Worm (Caenorhabditis elegans) whole organism, young adult: ENCODE measurements around the gene K10D11.2.
A peak's percentile ranks its signal among the peaks of the same experiment; 100 is the strongest.

ENCODE experiments used
- B0336.3 ChIP-seq: fragments of 200-800 bp; sonication (Bioruptor generic); IDR thresholded peaks from 2 replicates; pipeline ENCODE4 v1.3.6; 2022; ENCODE audit warnings: missing genetic modification characterization, missing compliant biosample characterization
- Y53G8AR.9 ChIP-seq: fragments of 200-800 bp; sonication (Bioruptor generic); conservative IDR thresholded peaks from 2 replicates; pipeline ENCODE4 v1.3.6; 2022; ENCODE audit warnings: missing genetic modification reagents, missing genetic modification characterization, missing compliant biosample characterization
- Y67H2A.10 ChIP-seq: fragments of 200-800 bp; sonication (Bioruptor generic); conservative IDR thresholded peaks from 2 replicates; pipeline ENCODE4 v1.3.6; 2022; ENCODE audit warnings: missing genetic modification reagents, missing genetic modification characterization, missing compliant biosample characterization
- atf-7 ChIP-seq: sonication (generic microtip); optimal IDR thresholded peaks from 2 replicates; lab custom pipeline; 2017; ENCODE audit warnings: mild to moderate bottlenecking, missing genetic modification characterization, missing compliant biosample characterization
- attf-5 ChIP-seq: fragments of 200-800 bp; sonication (Bioruptor generic); optimal IDR thresholded peaks from 2 replicates; lab custom pipeline; 2018; ENCODE audit warnings: mild to moderate bottlenecking, missing genetic modification characterization, missing compliant biosample characterization
- ccch-3 ChIP-seq: fragments of 200-800 bp; sonication (Bioruptor generic); optimal IDR thresholded peaks from 2 replicates; lab custom pipeline; 2018; ENCODE audit warnings: mild to moderate bottlenecking, missing genetic modification characterization, missing compliant biosample characterization
- cebp-1 ChIP-seq, 2 experiments: fragments of 200-800 bp in 1 of 2; sonication (Bioruptor generic) in 1 of 2; sonication (generic microtip) in 1 of 2; IDR thresholded peaks in 1 of 2; optimal IDR thresholded peaks in 1 of 2; 2 replicates each; pipeline versions ENCODE4 v1.3.6 to Lab custom; 2017 to 2022; ENCODE audit warnings: missing compliant biosample characterization in 2 of 2, missing genetic modification characterization in 2 of 2, mild to moderate bottlenecking in 1 of 2, missing genetic modification reagents in 1 of 2, moderate library complexity in 1 of 2
- cebp-2 ChIP-seq: fragments of 200-800 bp; sonication (Bioruptor generic); IDR thresholded peaks from 2 replicates; pipeline ENCODE4 v1.3.6; 2022; ENCODE audit warnings: missing genetic modification characterization, missing compliant biosample characterization
- ceh-27 ChIP-seq: fragments of 200-800 bp; sonication (Bioruptor generic); optimal IDR thresholded peaks from 2 replicates; lab custom pipeline; 2018; ENCODE audit warnings: mild to moderate bottlenecking, missing genetic modification characterization, moderate library complexity, missing compliant biosample characterization
- ceh-58 ChIP-seq: fragments of 200-800 bp; sonication (Bioruptor generic); IDR thresholded peaks from 2 replicates; pipeline ENCODE4 v1.3.6; 2022; ENCODE audit warnings: missing genetic modification characterization, missing compliant biosample characterization
- die-1 ChIP-seq: sonication (generic microtip); optimal IDR thresholded peaks from 2 replicates; lab custom pipeline; 2016; ENCODE audit warnings: missing genotype, mild to moderate bottlenecking, missing genetic modification characterization, missing compliant biosample characterization
- efl-1 ChIP-seq: fragments of 150-350 bp; optimal IDR thresholded peaks from 2 replicates; lab custom pipeline; 2014; ENCODE audit warnings: missing biosample characterization, missing genetic modification reagents, missing genetic modification characterization
- ekl-4 ChIP-seq: fragments of 200-800 bp; sonication (Bioruptor generic); IDR thresholded peaks from 2 replicates; pipeline ENCODE4 v1.3.6; 2022; ENCODE audit warnings: missing genetic modification reagents, missing genetic modification characterization, missing compliant biosample characterization
- gei-17 ChIP-seq: fragments of 200-800 bp; sonication (Bioruptor generic); optimal IDR thresholded peaks from 2 replicates; lab custom pipeline; 2018; ENCODE audit warnings: mild to moderate bottlenecking, missing genetic modification characterization, missing compliant biosample characterization
- hlh-12 ChIP-seq: sonication (generic microtip); optimal IDR thresholded peaks from 2 replicates; lab custom pipeline; 2016; ENCODE audit warnings: missing genetic modification characterization, missing compliant biosample characterization
- hmg-1.2 ChIP-seq: fragments of 200-800 bp; sonication (Bioruptor generic); IDR thresholded peaks from 2 replicates; pipeline ENCODE4 v1.3.6; 2022; ENCODE audit warnings: missing genetic modification reagents, missing genetic modification characterization, missing compliant biosample characterization
- lsl-1 ChIP-seq: fragments of 200-800 bp; sonication (Bioruptor generic); optimal IDR thresholded peaks from 2 replicates; lab custom pipeline; 2018; ENCODE audit warnings: mild to moderate bottlenecking, missing genetic modification characterization, moderate library complexity, missing compliant biosample characterization
- madf-6 ChIP-seq: fragments of 200-800 bp; sonication (Bioruptor generic); IDR thresholded peaks from 2 replicates; pipeline ENCODE4 v1.3.6; 2022; ENCODE audit warnings: missing genetic modification reagents, missing genetic modification characterization, missing compliant biosample characterization
- mes-4 ChIP-seq: sonication (generic microtip); optimal IDR thresholded peaks from 2 replicates; lab custom pipeline; 2016; ENCODE audit warnings: missing genotype, missing genetic modification characterization, missing compliant biosample characterization
- nfya-1 ChIP-seq: sonication (generic microtip); optimal IDR thresholded peaks from 2 replicates; lab custom pipeline; 2017; ENCODE audit warnings: antibody characterized with exemption, missing compliant biosample characterization, missing genetic modification characterization, borderline replicate concordance; ENCODE audit not compliant: insufficient read depth
- nhr-120 ChIP-seq: fragments of 200-800 bp; sonication (Bioruptor generic); IDR thresholded peaks from 2 replicates; pipeline ENCODE4 v1.3.6; 2022; ENCODE audit warnings: missing genetic modification characterization, missing compliant biosample characterization
- nhr-27 ChIP-seq: fragments of 200-800 bp; sonication (Bioruptor generic); optimal IDR thresholded peaks from 2 replicates; lab custom pipeline; 2018; ENCODE audit warnings: mild to moderate bottlenecking, missing genetic modification characterization, moderate library complexity, missing compliant biosample characterization
- unc-130 ChIP-seq: sonication (generic microtip); optimal IDR thresholded peaks from 2 replicates; lab custom pipeline; 2016; ENCODE audit warnings: missing genetic modification reagents, missing genetic modification characterization, missing compliant biosample characterization
- zfh-2 ChIP-seq: fragments of 200-800 bp; sonication (Bioruptor generic); conservative IDR thresholded peaks from 2 replicates; pipeline ENCODE4 v1.3.6; 2022; ENCODE audit warnings: missing genetic modification reagents, missing genetic modification characterization, missing compliant biosample characterization
- ztf-18 ChIP-seq: sonication (generic microtip); optimal IDR thresholded peaks from 2 replicates; lab custom pipeline; 2016; ENCODE audit warnings: missing genotype, mild to moderate bottlenecking, missing genetic modification characterization, missing compliant biosample characterization
- ztf-25 ChIP-seq: fragments of 200-800 bp; sonication (Bioruptor generic); IDR thresholded peaks from 2 replicates; pipeline ENCODE4 v1.3.6; 2022; ENCODE audit warnings: missing genetic modification reagents, missing genetic modification characterization, missing compliant biosample characterization
- ztf-26 ChIP-seq: sonication (generic microtip); optimal IDR thresholded peaks from 2 replicates; lab custom pipeline; 2017; ENCODE audit warnings: missing genetic modification characterization, missing compliant biosample characterization

The K10D11.2 gene

ce11 chrIV:13028746-13029673 lies 50.2 kb downstream of the K10D11.2 start (continued):
- TF ChIP-seq ceh-27 (GFP tag; lab: Kevin White, UChicago) (no peak), ztf-26 (tag; lab: Kevin White, UChicago) (no peak), mes-4 (tag; lab: Kevin White, UChicago) (no peak), efl-1 (GFP tag; lab: Kevin White, UChicago) (peak; percentile 87), attf-5 (GFP tag; lab: Kevin White, UChicago) (no peak), ekl-4 (GFP tag; lab: Robert Waterston, UW) (no peak), unc-130 (no peak)

ce11 chrIV:13029674-13030466 lies 51.1 kb downstream of the K10D11.2 start:
- TF ChIP-seq ccch-3 (no peak), ceh-58 (GFP tag; lab: Robert Waterston, UW) (no peak), ztf-25 (no peak), nhr-120 (GFP tag; lab: Robert Waterston, UW) (no peak), nfya-1 (no peak), atf-7 (tag; lab: Kevin White, UChicago) (no peak), nhr-27 (tag; lab: Kevin White, UChicago) (no peak), hmg-1.2 (GFP tag; lab: Robert Waterston, UW) (no peak; the same call in 1 of the 2 replicates), cebp-2 (0 out of 2 replicates have a peak, but pooled peaks have one; percentile 59), madf-6 (GFP tag; lab: Robert Waterston, UW) (no peak), cebp-1 (GFP tag; IDR thresholded peaks at IDR 0.05; lab: Robert Waterston, UW) (no peak), cebp-1 (tag; optimal IDR thresholded peaks at IDR 0.05; lab: Kevin White, UChicago) (no peak), gei-17 (no peak), die-1 (tag; lab: Kevin White, UChicago) (no peak), ztf-18 (tag; lab: Kevin White, UChicago) (no peak), Y67H2A.10 (GFP tag; lab: Robert Waterston, UW) (no peak), B0336.3 (GFP tag; lab: Robert Waterston, UW) (peak; percentile 36; the same call in 1 of the 2 replicates), hlh-12 (tag; lab: Kevin White, UChicago) (no peak), zfh-2 (GFP tag; lab: Robert Waterston, UW) (peak; percentile 65)
- TF ChIP-seq, all 124 proteins: peak for 3

- TF ChIP-seq hlh-12 (tag; lab: Kevin White, UChicago) (no peak), ztf-18 (tag; lab: Kevin White, UChicago) (peak; percentile 2), zfh-2 (GFP tag; lab: Robert Waterston, UW) (peak; percentile 38; the same call in 1 of the 2 replicates), Y53G8AR.9 (GFP tag; lab: Robert Waterston, UW) (0 out of 2 replicates have a peak, but pooled peaks have one; percentile 20), madf-6 (GFP tag; lab: Robert Waterston, UW) (0 out of 2 replicates have a peak, but pooled peaks have one; percentile 9), lsl-1 (no peak)
Measured at ce11 chrIV:13030467-13031299, 51.9 kb downstream of the K10D11.2 start.
